Fruit fly (Drosophila melanogaster) whole organism, embryonic: ENCODE results near the gene Ldaf1.

ENCODE experiments used
- Blimp-1 ChIP-seq: fragments of 200-800 bp; sonication (Bioruptor generic); optimal IDR thresholded peaks from 3 replicates; lab custom pipeline; 2018; ENCODE audit warnings: missing biosample characterization, missing genetic modification characterization, mild to moderate bottlenecking, moderate library complexity, missing genetic modification reagents
- CG13775 ChIP-seq: fragments of 200-800 bp; sonication (Bioruptor generic); optimal IDR thresholded peaks from 3 replicates; lab custom pipeline; 2017; ENCODE audit warnings: missing biosample characterization, mild to moderate bottlenecking, missing genetic modification characterization
- CG14667 ChIP-seq: fragments of 200-800 bp; sonication (Bioruptor generic); IDR thresholded peaks from 2 replicates; pipeline ENCODE4 v1.3.6; 2022; ENCODE audit warnings: missing biosample characterization, missing genetic modification characterization
- CG14965 ChIP-seq: fragments of 200-800 bp; sonication (Bioruptor generic); optimal IDR thresholded peaks from 2 replicates; lab custom pipeline; 2016; ENCODE audit warnings: missing biosample characterization, missing genetic modification characterization, borderline replicate concordance
- CG1792 ChIP-seq: fragments of 200-800 bp; sonication (Bioruptor generic); optimal IDR thresholded peaks from 2 replicates; lab custom pipeline; 2016; ENCODE audit warnings: missing biosample characterization, missing genetic modification characterization
- CG2889 ChIP-seq: fragments of 200-800 bp; sonication (Bioruptor generic); IDR thresholded peaks from 3 replicates; pipeline ENCODE4 v1.3.6; 2022; ENCODE audit warnings: missing biosample characterization, missing genetic modification characterization
- CG31224 ChIP-seq: fragments of 200-800 bp; sonication (Bioruptor generic); IDR thresholded peaks from 2 replicates; pipeline ENCODE4 v1.3.6; 2022; ENCODE audit warnings: missing biosample characterization, missing genetic modification characterization
- CG3407 ChIP-seq: fragments of 200-800 bp; sonication (Bioruptor generic); optimal IDR thresholded peaks from 2 replicates; lab custom pipeline; 2018; ENCODE audit warnings: missing biosample characterization, mild to moderate bottlenecking, missing genetic modification characterization
- CG34376 ChIP-seq: fragments of 200-800 bp; sonication (Bioruptor generic); optimal IDR thresholded peaks from 2 replicates; lab custom pipeline; 2018; ENCODE audit warnings: missing biosample characterization, mild to moderate bottlenecking, missing genetic modification characterization
- CG3838 ChIP-seq: fragments of 200-800 bp; sonication (Bioruptor generic); optimal IDR thresholded peaks from 3 replicates; lab custom pipeline; 2016; ENCODE audit warnings: missing biosample characterization, missing genetic modification characterization
- CG6683 ChIP-seq: fragments of 200-800 bp; sonication (Bioruptor generic); optimal IDR thresholded peaks from 2 replicates; lab custom pipeline; 2017; ENCODE audit warnings: missing biosample characterization, mild to moderate bottlenecking, missing genetic modification characterization, missing genetic modification reagents
- CG7357 ChIP-seq: fragments of 200-800 bp; sonication (Bioruptor generic); IDR thresholded peaks from 3 replicates; pipeline ENCODE4 v1.3.6; 2022; ENCODE audit warnings: missing biosample characterization, missing genetic modification characterization
- CG9437 ChIP-seq: fragments of 200-800 bp; sonication (Bioruptor generic); optimal IDR thresholded peaks from 2 replicates; lab custom pipeline; 2018; ENCODE audit warnings: missing biosample characterization, mild to moderate bottlenecking, missing genetic modification characterization
- Dbx ChIP-seq: fragments of 200-800 bp; sonication (Bioruptor generic); IDR thresholded peaks from 3 replicates; pipeline ENCODE4 v1.3.6; 2022; ENCODE audit warnings: missing biosample characterization, missing genetic modification characterization
- Deaf1 ChIP-seq: fragments of 200-800 bp; optimal IDR thresholded peaks from 3 replicates; lab custom pipeline; 2019; ENCODE audit warnings: missing biosample characterization, mild to moderate bottlenecking, missing genetic modification characterization, moderate library complexity
- Doc3 ChIP-seq: fragments of 200-800 bp; sonication (Bioruptor generic); IDR thresholded peaks from 3 replicates; pipeline ENCODE4 v1.3.6; 2022; ENCODE audit warnings: missing biosample characterization, missing genetic modification characterization; ENCODE audit not compliant: partially characterized antibody
- Hmr ChIP-seq: fragments of 200-800 bp; sonication (Bioruptor generic); optimal IDR thresholded peaks from 3 replicates; lab custom pipeline; 2017; ENCODE audit warnings: mild to moderate bottlenecking, missing biosample characterization, missing genetic modification reagents, missing genetic modification characterization
- MTF-1 ChIP-seq: fragments of 200-800 bp; sonication (Bioruptor generic); optimal IDR thresholded peaks from 2 replicates; lab custom pipeline; 2018; ENCODE audit warnings: missing biosample characterization, mild to moderate bottlenecking, missing genetic modification characterization, borderline replicate concordance
- NC2α ChIP-seq: fragments of 200-800 bp; sonication (Bioruptor generic); optimal IDR thresholded peaks from 2 replicates; lab custom pipeline; 2016; ENCODE audit warnings: missing biosample characterization, missing genetic modification characterization
- NFAT ChIP-seq: fragments of 200-800 bp; sonication (Bioruptor generic); IDR thresholded peaks from 2 replicates; pipeline ENCODE4 v1.3.6; 2022; ENCODE audit warnings: missing biosample characterization, missing genetic modification characterization
- NK7.1 ChIP-seq: fragments of 200-800 bp; sonication (Bioruptor generic); optimal IDR thresholded peaks from 3 replicates; lab custom pipeline; 2016; ENCODE audit warnings: missing biosample characterization, missing genetic modification characterization
- Optix ChIP-seq: fragments of 200-800 bp; sonication (Bioruptor generic); IDR thresholded peaks from 3 replicates; pipeline ENCODE4 v1.3.6; 2022; ENCODE audit warnings: missing biosample characterization, missing genetic modification characterization
- PHDP ChIP-seq: fragments of 200-800 bp; sonication (Bioruptor generic); optimal IDR thresholded peaks from 3 replicates; lab custom pipeline; 2018; ENCODE audit warnings: missing biosample characterization, mild to moderate bottlenecking, missing genetic modification characterization, moderate library complexity
- Sry-δ ChIP-seq: fragments of 200-800 bp; sonication (Bioruptor generic); optimal IDR thresholded peaks from 2 replicates; lab custom pipeline; 2016; ENCODE audit warnings: missing biosample characterization, missing genetic modification characterization
- Ssrp ChIP-seq: fragments of 200-800 bp; sonication (Bioruptor generic); optimal IDR thresholded peaks from 2 replicates; lab custom pipeline; 2018; ENCODE audit warnings: missing biosample characterization, mild to moderate bottlenecking, missing genetic modification characterization, moderate library complexity
- ac ChIP-seq: fragments of 200-800 bp; sonication (Bioruptor generic); optimal IDR thresholded peaks from 3 replicates; lab custom pipeline; 2017; ENCODE audit warnings: missing biosample characterization, mild to moderate bottlenecking, missing genetic modification characterization
- amos ChIP-seq: fragments of 200-800 bp; sonication (Bioruptor generic); IDR thresholded peaks from 2 replicates; pipeline ENCODE4 v1.3.6; 2022; ENCODE audit warnings: missing biosample characterization, missing genetic modification characterization; ENCODE audit not compliant: partially characterized antibody
- btn ChIP-seq: fragments of 200-800 bp; sonication (Bioruptor generic); optimal IDR thresholded peaks from 2 replicates; lab custom pipeline; 2016; ENCODE audit warnings: missing biosample characterization, missing genetic modification characterization
- cad ChIP-seq: fragments of >200 bp; optimal IDR thresholded peaks from 2 replicates; lab custom pipeline; 2017; ENCODE audit warnings: missing biosample characterization, missing genetic modification characterization
- caup ChIP-seq: fragments of 200-800 bp; sonication (Bioruptor generic); optimal IDR thresholded peaks from 3 replicates; lab custom pipeline; 2017; ENCODE audit warnings: missing biosample characterization, mild to moderate bottlenecking, missing genetic modification characterization, moderate library complexity; ENCODE audit not compliant: severe bottlenecking
- chif ChIP-seq, 2 experiments: fragments of 200-800 bp; sonication (Bioruptor generic); optimal IDR thresholded peaks; 3 replicates each; lab custom pipeline; 2016; ENCODE audit warnings: missing biosample characterization in 2 of 2, missing genetic modification characterization in 2 of 2
- chn ChIP-seq: fragments of 200-800 bp; sonication (Bioruptor generic); optimal IDR thresholded peaks from 2 replicates; lab custom pipeline; 2016; ENCODE audit warnings: missing biosample characterization, missing genetic modification characterization
- danr ChIP-seq: fragments of 200-800 bp; sonication (Bioruptor generic); IDR thresholded peaks from 2 replicates; pipeline ENCODE4 v1.3.6; 2022; ENCODE audit warnings: missing biosample characterization, missing genetic modification characterization
- ind ChIP-seq: fragments of 200-800 bp; sonication (Bioruptor generic); optimal IDR thresholded peaks from 3 replicates; lab custom pipeline; 2016; ENCODE audit warnings: missing biosample characterization, missing genetic modification characterization
- mld ChIP-seq: fragments of 200-800 bp; sonication (Bioruptor generic); IDR thresholded peaks from 3 replicates; pipeline ENCODE4 v1.3.6; 2022; ENCODE audit warnings: missing biosample characterization, missing genetic modification characterization; ENCODE audit not compliant: partially characterized antibody
- oc ChIP-seq: fragments of 200-800 bp; sonication (Bioruptor generic); optimal IDR thresholded peaks from 2 replicates; lab custom pipeline; 2018; ENCODE audit warnings: missing biosample characterization, mild to moderate bottlenecking, missing genetic modification characterization, moderate library complexity
- org-1 ChIP-seq: fragments of 200-800 bp; sonication (Bioruptor generic); optimal IDR thresholded peaks from 2 replicates; lab custom pipeline; 2017; ENCODE audit warnings: missing biosample characterization, missing genetic modification characterization
- p53 ChIP-seq: fragments of 200-800 bp; sonication (Bioruptor generic); optimal IDR thresholded peaks from 2 replicates; lab custom pipeline; 2016; ENCODE audit warnings: missing biosample characterization, missing genetic modification characterization
- pan ChIP-seq, 4 experiments: fragments of >200 bp in 3 of 4; fragments of 200-800 bp in 1 of 4; sonication (Bioruptor generic) in 1 of 4; optimal IDR thresholded peaks in 3 of 4; IDR thresholded peaks in 1 of 4; 2 replicates each; pipeline versions ENCODE4 v1.3.6 to Lab custom; 2017 to 2022; ENCODE audit warnings: missing biosample characterization in 2 of 4, missing genetic modification characterization in 2 of 4, mixed read lengths in 1 of 4
- sim ChIP-seq: fragments of 200-800 bp; sonication (Bioruptor generic); IDR thresholded peaks from 2 replicates; pipeline ENCODE4 v1.3.6; 2022; ENCODE audit warnings: missing biosample characterization, missing genetic modification characterization
- slp2 ChIP-seq: fragments of 200-800 bp; sonication (Bioruptor generic); optimal IDR thresholded peaks from 2 replicates; lab custom pipeline; 2016; ENCODE audit warnings: missing biosample characterization, missing genetic modification characterization
- stwl ChIP-seq: fragments of 200-800 bp; sonication (Bioruptor generic); optimal IDR thresholded peaks from 3 replicates; lab custom pipeline; 2018; ENCODE audit warnings: missing biosample characterization, mild to moderate bottlenecking, missing genetic modification characterization, moderate library complexity
- sug ChIP-seq: fragments of 200-800 bp; optimal IDR thresholded peaks from 2 replicates; lab custom pipeline; 2019; ENCODE audit warnings: missing biosample characterization, mild to moderate bottlenecking, missing genetic modification characterization, moderate library complexity
- tll ChIP-seq, 2 experiments: fragments of 200-800 bp in 1 of 2; fragments of >200 bp in 1 of 2; sonication (Bioruptor generic) in 1 of 2; optimal IDR thresholded peaks; 2 replicates each; lab custom pipeline; 2017 to 2019; ENCODE audit warnings: missing biosample characterization in 2 of 2, missing genetic modification characterization in 2 of 2, mild to moderate bottlenecking in 1 of 2, moderate library complexity in 1 of 2
- ttk ChIP-seq: fragments of 200-800 bp; sonication (Bioruptor generic); IDR thresholded peaks from 2 replicates; pipeline ENCODE4 v2.1.2; 2022; ENCODE audit warnings: missing biosample characterization, missing genetic modification characterization
- usp ChIP-seq: fragments of >200 bp; optimal IDR thresholded peaks from 2 replicates; lab custom pipeline; 2017; ENCODE audit warnings: missing biosample characterization, missing genetic modification characterization
- vfl ChIP-seq: fragments of 200-800 bp; sonication (Bioruptor generic); optimal IDR thresholded peaks from 2 replicates; lab custom pipeline; 2016; ENCODE audit warnings: missing biosample characterization, missing genetic modification characterization
- z ChIP-seq: fragments of 200-800 bp; sonication (Bioruptor generic); IDR thresholded peaks from 3 replicates; pipeline ENCODE4 v1.3.6; 2022; ENCODE audit warnings: missing biosample characterization, missing genetic modification characterization
- zen2 ChIP-seq: fragments of 200-800 bp; sonication (Bioruptor generic); IDR thresholded peaks from 3 replicates; pipeline ENCODE4 v1.3.6; 2022; ENCODE audit warnings: missing biosample characterization, missing genetic modification characterization; ENCODE audit not compliant: partially characterized antibody

Ldaf1 gene

DNA sequence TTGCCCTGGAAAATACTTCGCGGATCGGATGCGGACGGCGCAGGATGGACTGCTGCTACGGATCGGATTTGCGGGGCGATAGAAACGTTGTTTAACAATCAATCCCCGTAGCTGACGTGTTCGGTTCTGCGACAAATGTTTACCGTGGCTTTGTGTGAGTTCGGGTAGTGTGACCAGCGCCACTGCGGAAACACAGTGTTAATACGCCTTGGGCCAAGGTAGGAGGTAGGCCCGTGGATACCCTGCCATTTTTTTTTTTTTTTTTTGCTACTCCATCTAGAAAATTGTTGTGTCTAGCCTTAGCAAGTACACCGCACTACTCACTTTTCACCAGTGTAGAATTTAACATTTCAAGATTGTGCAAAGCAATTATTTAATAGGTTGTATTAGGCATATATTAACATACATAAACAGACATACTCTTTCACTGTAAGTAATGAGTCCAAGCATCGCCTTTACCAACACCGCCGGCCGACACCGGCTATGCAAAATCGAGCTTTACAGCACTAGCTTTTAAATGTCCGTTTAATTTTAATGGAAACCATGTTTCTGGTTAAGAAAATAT is 40.0 kb downstream of the Ldaf1 start, which contains the start of gene deltaCOP (continued):
- TF ChIP-seq CG14965 (GFP tag; lab: Kevin White, UChicago) (peak; percentile 52), Optix (GFP tag; lab: Robert Waterston, UW) (peak; percentile 87), Doc3 (GFP tag; lab: Robert Waterston, UW) (no peak), tll (GFP tag; optimal IDR thresholded peaks at IDR 0.05; lab: Kevin White, UChicago) (peak in 1 of 2 experiments; percentile 69), CG31224 (GFP tag; lab: Robert Waterston, UW) (peak; percentile 79), Hmr (GFP tag; lab: Kevin White, UChicago) (peak; percentile 86), pan (optimal IDR thresholded peaks at IDR 0.05; lab: Kevin White, UChicago) (peak in 1 of 2 experiments; percentile 42), pan (GFP tag; optimal IDR thresholded peaks at IDR 0.05 in 1 of 2, IDR thresholded peaks at IDR 0.05 in 1 of 2) (peak in 1 of 2 experiments; percentile 76), mld (GFP tag; lab: Robert Waterston, UW) (no peak), CG2889 (GFP tag; lab: Robert Waterston, UW) (peak; percentile 82; the same call in 2 of the 3 replicates), stwl (peak; percentile 68), Ssrp (tag; lab: Kevin White, UChicago) (peak; percentile 72), MTF-1 (GFP tag; lab: Kevin White, UChicago) (peak; percentile 20), CG9437 (peak; percentile 70), vfl (GFP tag; lab: Kevin White, UChicago) (peak; percentile 78), Sry-δ (peak; percentile 57), CG6683 (GFP tag; lab: Kevin White, UChicago) (peak; percentile 41), ac (GFP tag; lab: Kevin White, UChicago) (no peak), sim (GFP tag; lab: Robert Waterston, UW) (no peak), oc (tag; lab: Kevin White, UChicago) (peak; percentile 36), CG13775 (peak; percentile 84), PHDP (peak; percentile 75), danr (GFP tag; lab: Robert Waterston, UW) (peak; percentile 78), Blimp-1 (peak; percentile 58), usp (GFP tag; lab: Kevin White, UChicago) (no peak), CG3838 (GFP tag; lab: Kevin White, UChicago) (peak; percentile 49), chif (GFP tag; optimal IDR thresholded peaks at IDR 0.05; lab: Kevin White, UChicago) (peak; percentile 84 to 89), CG1792 (peak; percentile 83), org-1 (GFP tag; lab: Kevin White, UChicago) (peak; percentile 59), chn (peak; percentile 87), slp2 (GFP tag; lab: Kevin White, UChicago) (peak; percentile 87), sug (tag; lab: Kevin White, UChicago) (peak; percentile 78), caup (peak; percentile 86), Dbx (GFP tag; lab: Robert Waterston, UW) (peak; percentile 88), CG7357 (GFP tag; lab: Robert Waterston, UW) (peak; percentile 66; the same call in 2 of the 3 replicates), ind (GFP tag; lab: Kevin White, UChicago) (peak; percentile 90), NC2α (peak; percentile 64), NFAT (GFP tag; lab: Robert Waterston, UW) (peak; percentile 63), zen2 (GFP tag; lab: Robert Waterston, UW) (no peak), CG14667 (GFP tag; lab: Robert Waterston, UW) (peak; percentile 62), cad (no peak), Deaf1 (tag; lab: Kevin White, UChicago) (no peak), amos (GFP tag; lab: Robert Waterston, UW) (peak; percentile 26; the same call in 1 of the 2 replicates), CG34376 (GFP tag; lab: Kevin White, UChicago) (peak; percentile 76), p53 (GFP tag; lab: Kevin White, UChicago) (peak; percentile 79), NK7.1 (GFP tag; lab: Kevin White, UChicago) (peak; percentile 78), z (GFP tag; lab: Robert Waterston, UW) (no peak), btn (GFP tag; lab: Kevin White, UChicago) (peak; percentile 69), ttk (peak; percentile 73), CG3407 (peak; percentile 62)
